Fruit fly (Drosophila melanogaster) whole organism, embryonic: ENCODE measurements around the gene CG15155.

Experiments
- ATbp ChIP-seq: fragments of 200-800 bp; sonication (Bioruptor generic); optimal IDR thresholded peaks from 2 replicates; lab custom pipeline; 2017; ENCODE audit warnings: missing biosample characterization, mild to moderate bottlenecking, missing genetic modification characterization, missing genetic modification reagents
- Atf-2 ChIP-seq: fragments of 200-800 bp; sonication (Bioruptor generic); optimal IDR thresholded peaks from 2 replicates; lab custom pipeline; 2016; ENCODE audit warnings: missing biosample characterization, missing genetic modification characterization
- CG10274 ChIP-seq: fragments of 200-800 bp; sonication (Bioruptor generic); optimal IDR thresholded peaks from 3 replicates; lab custom pipeline; 2017; ENCODE audit warnings: missing biosample characterization, mild to moderate bottlenecking, missing genetic modification characterization
- CG11247 ChIP-seq: fragments of 200-800 bp; sonication (Bioruptor generic); IDR thresholded peaks from 2 replicates; pipeline ENCODE4 v1.3.6; 2022; ENCODE audit warnings: missing biosample characterization, missing genetic modification characterization
- CG12219 ChIP-seq: fragments of 200-800 bp; sonication (Bioruptor generic); optimal IDR thresholded peaks from 3 replicates; lab custom pipeline; 2018; ENCODE audit warnings: missing biosample characterization, mild to moderate bottlenecking, missing genetic modification characterization
- CG12769 ChIP-seq: fragments of 200-800 bp; sonication (Bioruptor generic); optimal IDR thresholded peaks from 2 replicates; lab custom pipeline; 2019; ENCODE audit warnings: missing biosample characterization, mild to moderate bottlenecking, missing genetic modification characterization, moderate library complexity
- CG15601 ChIP-seq: fragments of 200-800 bp; sonication (Bioruptor generic); optimal IDR thresholded peaks from 3 replicates; lab custom pipeline; 2019; ENCODE audit warnings: missing biosample characterization, mild to moderate bottlenecking, missing genetic modification characterization, moderate library complexity
- CG17612 ChIP-seq: fragments of 200-800 bp; sonication (Bioruptor generic); IDR thresholded peaks from 2 replicates; pipeline ENCODE4 v1.3.6; 2022; ENCODE audit warnings: missing biosample characterization, missing genetic modification characterization
- CG18011 ChIP-seq: fragments of 200-800 bp; sonication (Bioruptor generic); optimal IDR thresholded peaks from 2 replicates; lab custom pipeline; 2017; ENCODE audit warnings: missing biosample characterization, missing genetic modification characterization, mild to moderate bottlenecking, moderate library complexity, missing genotype
- CG2116 ChIP-seq: fragments of 200-800 bp; sonication (Bioruptor generic); optimal IDR thresholded peaks from 3 replicates; lab custom pipeline; 2018; ENCODE audit warnings: missing biosample characterization, mild to moderate bottlenecking, missing genetic modification characterization
- CG30403 ChIP-seq: fragments of 200-800 bp; sonication (Bioruptor generic); optimal IDR thresholded peaks from 3 replicates; lab custom pipeline; 2016; ENCODE audit warnings: missing biosample characterization, missing genetic modification characterization
- CG34376 ChIP-seq: fragments of 200-800 bp; sonication (Bioruptor generic); optimal IDR thresholded peaks from 2 replicates; lab custom pipeline; 2018; ENCODE audit warnings: missing biosample characterization, mild to moderate bottlenecking, missing genetic modification characterization
- CG43689 ChIP-seq: fragments of 200-800 bp; sonication (Bioruptor generic); IDR thresholded peaks from 2 replicates; pipeline ENCODE4 v1.3.6; 2022; ENCODE audit warnings: missing biosample characterization, missing genetic modification characterization
- CG4424 ChIP-seq: fragments of 200-800 bp; sonication (Bioruptor generic); optimal IDR thresholded peaks from 3 replicates; lab custom pipeline; 2016; ENCODE audit warnings: missing biosample characterization, missing genetic modification characterization
- CG5953 ChIP-seq: fragments of 200-800 bp; sonication (Bioruptor generic); IDR thresholded peaks from 2 replicates; pipeline ENCODE4 v1.3.6; 2022; ENCODE audit warnings: missing biosample characterization, missing genetic modification characterization
- CG6683 ChIP-seq: fragments of 200-800 bp; sonication (Bioruptor generic); optimal IDR thresholded peaks from 2 replicates; lab custom pipeline; 2017; ENCODE audit warnings: missing biosample characterization, mild to moderate bottlenecking, missing genetic modification characterization, missing genetic modification reagents
- CG6689 ChIP-seq: fragments of 200-800 bp; sonication (Bioruptor generic); IDR thresholded peaks from 2 replicates; pipeline ENCODE4 v1.3.6; 2022; ENCODE audit warnings: missing biosample characterization, missing genetic modification characterization
- CG6854 ChIP-seq: fragments of 200-800 bp; sonication (Bioruptor generic); optimal IDR thresholded peaks from 3 replicates; lab custom pipeline; 2017; ENCODE audit warnings: missing biosample characterization, mild to moderate bottlenecking, missing genetic modification characterization
- CG7556 ChIP-seq: fragments of 200-800 bp; sonication (Bioruptor generic); optimal IDR thresholded peaks from 2 replicates; lab custom pipeline; 2017; ENCODE audit warnings: missing biosample characterization, mild to moderate bottlenecking, missing genetic modification characterization
- CG8359 ChIP-seq: fragments of 200-800 bp; sonication (Bioruptor generic); optimal IDR thresholded peaks from 2 replicates; lab custom pipeline; 2017; ENCODE audit warnings: missing biosample characterization, mild to moderate bottlenecking, missing genetic modification characterization, borderline replicate concordance
- Dll ChIP-seq: fragments of 200-800 bp; sonication (Bioruptor generic); IDR thresholded peaks from 4 replicates; pipeline ENCODE4 v1.3.6; 2022; ENCODE audit warnings: missing biosample characterization, missing genetic modification characterization; ENCODE audit not compliant: partially characterized antibody
- Fer3 ChIP-seq: fragments of 200-800 bp; sonication (Bioruptor generic); optimal IDR thresholded peaks from 2 replicates; lab custom pipeline; 2018; ENCODE audit warnings: missing biosample characterization, mild to moderate bottlenecking, missing genetic modification characterization, moderate library complexity
- Gug ChIP-seq: fragments of 200-800 bp; sonication (Bioruptor generic); IDR thresholded peaks from 4 replicates; pipeline ENCODE4 v1.3.6; 2022; ENCODE audit warnings: missing biosample characterization, missing genetic modification characterization
- H2.0 ChIP-seq: fragments of 200-800 bp; sonication (Bioruptor generic); IDR thresholded peaks from 2 replicates; pipeline ENCODE4 v1.3.6; 2022; ENCODE audit warnings: missing biosample characterization, missing genetic modification characterization
- Hand ChIP-seq: fragments of 200-800 bp; sonication (Bioruptor generic); optimal IDR thresholded peaks from 2 replicates; lab custom pipeline; 2017; ENCODE audit warnings: mild to moderate bottlenecking, missing biosample characterization, missing genetic modification reagents, missing genetic modification characterization
- HmgD ChIP-seq: fragments of 200-800 bp; sonication (Bioruptor generic); optimal IDR thresholded peaks from 3 replicates; lab custom pipeline; 2016; ENCODE audit warnings: missing biosample characterization, missing genetic modification characterization
- Med ChIP-seq: fragments of 200-800 bp; sonication (Bioruptor generic); peaks from one replicate; lab custom pipeline; 2016; ENCODE audit warnings: missing biosample characterization, missing genetic modification characterization, mild to moderate bottlenecking, inconsistent platforms, moderate library complexity
- NC2β ChIP-seq: fragments of 200-800 bp; sonication (Bioruptor generic); optimal IDR thresholded peaks from 2 replicates; lab custom pipeline; 2016; ENCODE audit warnings: missing biosample characterization, missing genetic modification characterization
- NK7.1 ChIP-seq: fragments of 200-800 bp; sonication (Bioruptor generic); optimal IDR thresholded peaks from 3 replicates; lab custom pipeline; 2016; ENCODE audit warnings: missing biosample characterization, missing genetic modification characterization
- Side ChIP-seq: fragments of 200-800 bp; sonication (Bioruptor generic); optimal IDR thresholded peaks from 2 replicates; lab custom pipeline; 2016; ENCODE audit warnings: missing biosample characterization, missing genetic modification characterization
- Sox100B ChIP-seq: fragments of 200-800 bp; sonication (Bioruptor generic); optimal IDR thresholded peaks from 3 replicates; lab custom pipeline; 2018; ENCODE audit warnings: missing biosample characterization, mild to moderate bottlenecking, missing genetic modification characterization
- ab ChIP-seq: fragments of 200-800 bp; sonication (Bioruptor generic); optimal IDR thresholded peaks from 2 replicates; lab custom pipeline; 2016; ENCODE audit warnings: missing biosample characterization, missing genetic modification characterization
- amos ChIP-seq: fragments of 200-800 bp; sonication (Bioruptor generic); IDR thresholded peaks from 2 replicates; pipeline ENCODE4 v1.3.6; 2022; ENCODE audit warnings: missing biosample characterization, missing genetic modification characterization; ENCODE audit not compliant: partially characterized antibody
- ase ChIP-seq: fragments of 200-800 bp; sonication (Bioruptor generic); IDR thresholded peaks from 3 replicates; pipeline ENCODE4 v1.3.6; 2022; ENCODE audit warnings: missing biosample characterization, missing genetic modification characterization
- ash1 ChIP-seq: fragments of 200-800 bp; sonication (Bioruptor generic); optimal IDR thresholded peaks from 2 replicates; lab custom pipeline; 2018; ENCODE audit warnings: missing biosample characterization, mild to moderate bottlenecking, missing genetic modification characterization
- chinmo ChIP-seq: fragments of 200-800 bp; sonication (Bioruptor generic); IDR thresholded peaks from 4 replicates; pipeline ENCODE4 v1.3.6; 2022; ENCODE audit warnings: missing biosample characterization, missing genetic modification characterization; ENCODE audit not compliant: partially characterized antibody
- croc ChIP-seq: fragments of 200-800 bp; sonication (Bioruptor generic); conservative IDR thresholded peaks from 3 replicates; pipeline ENCODE4 v1.3.6; 2022; ENCODE audit warnings: missing biosample characterization, missing genetic modification characterization
- crp ChIP-seq, 2 experiments: fragments of 200-800 bp; sonication (Bioruptor generic); optimal IDR thresholded peaks; 2 replicates in 1 of 2; 3 replicates in 1 of 2; lab custom pipeline; 2017; ENCODE audit warnings: missing biosample characterization in 2 of 2, missing genetic modification characterization in 2 of 2, mild to moderate bottlenecking in 1 of 2, moderate library complexity in 1 of 2
- danr ChIP-seq: fragments of 200-800 bp; sonication (Bioruptor generic); IDR thresholded peaks from 2 replicates; pipeline ENCODE4 v1.3.6; 2022; ENCODE audit warnings: missing biosample characterization, missing genetic modification characterization
- dmrt99B ChIP-seq: fragments of 200-800 bp; sonication (Bioruptor generic); optimal IDR thresholded peaks from 2 replicates; lab custom pipeline; 2018; ENCODE audit warnings: missing biosample characterization, mild to moderate bottlenecking, missing genetic modification characterization, moderate library complexity
- ems ChIP-seq: fragments of 200-800 bp; sonication (Bioruptor generic); optimal IDR thresholded peaks from 3 replicates; lab custom pipeline; 2016; ENCODE audit warnings: missing biosample characterization, missing genetic modification characterization
- gcm ChIP-seq: fragments of 200-800 bp; sonication (Bioruptor generic); optimal IDR thresholded peaks from 2 replicates; lab custom pipeline; 2019; ENCODE audit warnings: missing biosample characterization, mild to moderate bottlenecking, missing genetic modification characterization, moderate library complexity
- gcm2 ChIP-seq: fragments of 200-800 bp; sonication (Bioruptor generic); optimal IDR thresholded peaks from 2 replicates; lab custom pipeline; 2016; ENCODE audit warnings: missing biosample characterization, missing genetic modification characterization
- ham ChIP-seq: fragments of 200-800 bp; sonication (Bioruptor generic); IDR thresholded peaks from 2 replicates; pipeline ENCODE4 v1.3.6; 2022; ENCODE audit warnings: missing biosample characterization, missing genetic modification characterization
- lmd ChIP-seq: fragments of 200-800 bp; sonication (Bioruptor generic); IDR thresholded peaks from 2 replicates; pipeline ENCODE4 v1.3.6; 2022; ENCODE audit warnings: missing biosample characterization, missing genetic modification characterization
- pho ChIP-seq: fragments of 200-800 bp; sonication (Bioruptor generic); optimal IDR thresholded peaks from 2 replicates; lab custom pipeline; 2016; ENCODE audit warnings: missing biosample characterization, missing genetic modification characterization
- slou ChIP-seq: fragments of 200-800 bp; sonication (Bioruptor generic); optimal IDR thresholded peaks from 3 replicates; lab custom pipeline; 2016; ENCODE audit warnings: missing biosample characterization, missing genetic modification characterization
- sna ChIP-seq: fragments of 200-800 bp; sonication (Bioruptor generic); IDR thresholded peaks from 2 replicates; pipeline ENCODE4 v1.3.6; 2022; ENCODE audit warnings: missing biosample characterization, missing genetic modification characterization; ENCODE audit not compliant: partially characterized antibody
- wdn ChIP-seq: fragments of 200-800 bp; sonication (Bioruptor generic); IDR thresholded peaks from 2 replicates; pipeline ENCODE4 v1.3.6; 2022; ENCODE audit warnings: missing biosample characterization, missing genetic modification characterization

Gene CG15155

DNA sequence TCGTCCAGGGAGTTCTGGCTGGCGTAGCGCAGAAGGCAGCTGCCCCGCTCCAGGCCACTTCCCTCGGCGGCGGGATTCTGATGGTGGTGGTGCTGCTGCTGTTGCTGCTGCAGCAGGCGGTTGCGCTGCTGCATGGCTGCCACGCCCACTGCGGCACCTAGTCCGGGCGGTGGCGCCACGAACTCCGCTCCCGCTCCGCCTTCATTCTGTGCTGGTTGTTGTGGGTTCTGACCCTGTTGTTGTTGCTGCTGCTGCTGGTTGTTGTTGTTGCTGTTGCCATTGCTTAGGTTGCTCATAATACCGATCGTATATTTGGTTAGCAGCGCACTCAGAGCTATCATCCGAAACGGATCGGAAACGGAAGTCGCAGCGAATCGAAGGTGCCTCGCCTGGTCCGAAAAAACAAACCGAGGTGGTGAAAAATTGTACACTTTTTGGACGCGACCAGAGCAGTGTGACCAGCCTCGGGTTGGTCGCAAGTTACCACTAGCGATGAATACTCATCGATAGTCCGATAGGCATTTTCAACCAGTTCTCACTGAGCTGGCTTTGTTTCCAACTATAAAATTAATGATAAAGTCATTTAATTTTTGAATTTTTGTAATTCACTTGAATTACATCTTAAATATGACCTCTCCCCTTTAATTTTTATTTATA is 16.9 kb upstream of the CG15155 start, which contains the start of gene kel (continued):
- TF ChIP-seq danr (GFP tag; lab: Robert Waterston, UW) (no peak), CG11247 (GFP tag; lab: Robert Waterston, UW) (no peak; the same call in 1 of the 2 replicates), CG43689 (GFP tag; lab: Robert Waterston, UW) (no peak), ems (GFP tag; lab: Kevin White, UChicago) (peak; percentile 49), CG2116 (GFP tag; lab: Kevin White, UChicago) (peak; percentile 58), H2.0 (no peak), CG18011 (GFP tag; lab: Kevin White, UChicago) (no peak), CG12769 (tag; lab: Kevin White, UChicago) (peak; percentile 53), Gug (GFP tag; lab: Robert Waterston, UW) (no peak; the same call in 3 of the 4 replicates), Side (GFP tag; lab: Kevin White, UChicago) (peak; percentile 19), ham (no peak), CG15601 (peak; percentile 22), Hand (GFP tag; lab: Kevin White, UChicago) (peak; percentile 71), Sox100B (GFP tag; lab: Kevin White, UChicago) (no peak), ATbp (GFP tag; lab: Kevin White, UChicago) (no peak), CG10274 (GFP tag; lab: Kevin White, UChicago) (no peak), NK7.1 (GFP tag; lab: Kevin White, UChicago) (peak; percentile 43), crp (GFP tag; optimal IDR thresholded peaks at IDR 0.05; lab: Kevin White, UChicago) (no peak), CG6854 (GFP tag; lab: Kevin White, UChicago) (peak; percentile 50), gcm (GFP tag; lab: Kevin White, UChicago) (no peak), slou (GFP tag; lab: Kevin White, UChicago) (peak; percentile 35), pho (GFP tag; lab: Kevin White, UChicago) (peak; percentile 39), NC2β (GFP tag; lab: Kevin White, UChicago) (peak; percentile 46), HmgD (GFP tag; lab: Kevin White, UChicago) (peak; percentile 37), ab (no peak), wdn (GFP tag; lab: Robert Waterston, UW) (no peak), CG7556 (GFP tag; lab: Kevin White, UChicago) (peak; percentile 10), Dll (peak; percentile 73), CG17612 (peak; percentile 56; the same call in 1 of the 2 replicates), amos (GFP tag; lab: Robert Waterston, UW) (peak; percentile 68), Fer3 (tag; lab: Kevin White, UChicago) (peak; percentile 49), Atf-2 (GFP tag; lab: Kevin White, UChicago) (no peak), ash1 (no peak), CG34376 (GFP tag; lab: Kevin White, UChicago) (peak; percentile 89), CG12219 (GFP tag; lab: Kevin White, UChicago) (peak; percentile 44), CG6689 (GFP tag; lab: Robert Waterston, UW) (no peak), dmrt99B (no peak), lmd (GFP tag; lab: Robert Waterston, UW) (no peak), CG4424 (peak; percentile 18), CG5953 (no peak), gcm2 (GFP tag; lab: Kevin White, UChicago) (no peak), Med (GFP tag; lab: Kevin White, UChicago) (peak; percentile 93), sna (peak; percentile 59; the same call in 1 of the 2 replicates), chinmo (peak; percentile 65; the same call in 1 of the 4 replicates), ase (no peak), CG30403 (GFP tag; lab: Kevin White, UChicago) (peak; percentile 49), croc (GFP tag; lab: Robert Waterston, UW) (no peak), CG6683 (peak; percentile 32), CG8359 (no peak)
